Worm (Caenorhabditis elegans) whole organism, dauer: ENCODE measurements around the gene gop-3.

Source experiments
- unc-62 ChIP-seq: sonication (generic microtip); optimal IDR thresholded peaks from 2 replicates; lab custom pipeline; 2017; ENCODE audit warnings: missing biosample characterization, missing genetic modification reagents, missing genetic modification characterization

gop-3 gene

DNA sequence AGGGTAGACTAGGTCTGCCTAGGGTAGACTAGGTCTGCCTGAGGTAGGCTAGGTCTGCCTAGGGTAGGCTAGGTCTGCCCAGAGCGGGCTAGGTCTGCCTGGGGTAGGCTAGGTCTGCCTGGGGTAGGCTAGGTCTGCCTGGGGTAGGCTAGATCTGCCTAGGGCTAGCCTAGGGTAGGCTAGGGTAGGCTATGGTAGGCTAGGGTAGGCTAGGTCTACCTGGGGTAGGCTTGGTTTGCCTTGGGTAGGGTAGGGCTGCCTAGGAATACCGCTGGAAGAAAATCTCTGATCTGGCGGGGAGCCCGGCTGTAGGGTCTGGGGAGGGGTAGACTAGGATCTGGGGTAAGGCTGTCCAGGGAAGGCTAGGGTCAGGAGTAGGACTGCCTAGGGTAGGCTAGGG, 25.0 kb downstream of the gop-3 start:
- no peak for TF ChIP-seq unc-62

DNA sequence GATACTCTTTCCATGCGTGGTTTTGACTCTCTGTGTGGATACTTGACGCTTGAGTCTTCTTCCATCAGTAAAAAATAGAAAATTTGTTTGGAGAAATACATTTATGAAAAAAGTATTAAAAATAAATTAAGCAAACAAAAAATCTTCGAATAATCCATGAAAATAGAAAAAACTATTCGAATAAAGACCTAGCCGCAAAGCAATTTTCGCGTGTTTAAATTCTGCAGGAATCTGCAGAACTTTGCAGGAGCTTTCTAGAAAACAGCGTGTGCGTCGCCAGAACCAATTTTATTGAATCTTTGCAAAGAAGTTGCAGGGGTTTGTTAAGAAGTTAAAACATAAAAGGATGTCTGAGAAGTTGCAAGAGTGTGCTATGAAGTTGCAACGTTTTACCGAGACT, 25.7 kb downstream of the gop-3 start, which contains the start of gene ZC395.11:
Gene ZC395.11 (minus strand): TSS at position 101 of the 400 bp plus-strand sequence.
- no peak for TF ChIP-seq unc-62

DNA sequence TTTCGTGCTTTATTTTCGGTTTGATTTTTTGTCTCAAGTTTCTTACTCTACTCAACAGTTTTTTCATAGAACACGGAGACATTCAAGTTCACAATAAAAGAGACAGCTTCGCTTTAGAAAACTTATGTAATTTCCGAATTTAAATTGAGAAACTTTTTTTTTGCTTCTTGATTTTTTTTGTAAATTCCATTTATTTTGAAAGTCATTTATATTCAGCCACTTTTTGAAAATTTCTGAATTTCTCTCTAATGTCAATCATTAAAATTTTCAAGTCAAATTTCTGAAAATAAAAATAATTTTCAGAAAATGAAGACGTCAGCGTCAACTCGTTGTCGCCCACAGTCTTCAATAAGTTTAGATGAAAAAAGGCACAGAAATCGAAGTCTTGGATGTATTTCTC, 27.4 kb downstream of the gop-3 start, which contains the start of gene T15B12.1:
Gene T15B12.1 (plus strand): TSS at position 301 of the 400 bp plus-strand sequence.
- no peak for TF ChIP-seq unc-62

DNA sequence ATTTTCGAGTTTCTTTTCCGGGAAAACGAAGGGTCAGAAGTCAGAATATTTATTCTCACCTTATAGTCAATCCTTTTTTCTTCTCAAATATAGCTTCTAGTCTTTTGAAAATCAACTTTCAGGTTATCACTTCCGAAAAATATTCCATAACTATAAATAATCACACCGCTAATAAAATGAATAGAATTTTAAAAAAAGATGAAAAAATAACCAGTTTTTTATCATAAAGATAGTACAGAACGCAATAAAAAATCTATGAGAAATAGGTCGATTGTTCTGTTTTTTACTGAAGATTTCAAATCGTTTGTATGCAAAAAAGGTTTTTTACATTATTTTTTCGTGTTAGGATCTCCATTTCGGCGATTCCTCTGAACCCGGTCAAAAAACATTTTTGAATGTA, 29.7 kb downstream of the gop-3 start:
- no peak for TF ChIP-seq unc-62

DNA sequence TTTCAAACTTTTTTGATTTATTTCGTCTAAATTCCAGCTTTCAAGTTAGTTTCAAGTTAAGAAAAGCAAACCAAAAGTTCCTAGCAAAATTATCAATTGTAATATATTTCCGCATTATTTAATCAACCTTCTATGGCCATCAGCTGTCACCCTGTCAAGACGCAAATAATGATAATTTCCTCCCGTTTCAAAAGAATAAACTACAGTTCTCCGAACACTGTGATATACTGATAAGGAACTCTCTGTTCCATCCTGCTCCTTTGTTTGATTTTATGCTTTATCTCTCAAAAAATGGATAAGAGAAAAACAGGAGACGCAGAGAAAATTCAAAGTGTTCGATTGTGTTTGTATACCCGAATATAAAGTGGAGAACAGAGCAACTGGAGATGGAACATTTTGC, 30.8 kb downstream of the gop-3 start:
- no peak for TF ChIP-seq unc-62

DNA sequence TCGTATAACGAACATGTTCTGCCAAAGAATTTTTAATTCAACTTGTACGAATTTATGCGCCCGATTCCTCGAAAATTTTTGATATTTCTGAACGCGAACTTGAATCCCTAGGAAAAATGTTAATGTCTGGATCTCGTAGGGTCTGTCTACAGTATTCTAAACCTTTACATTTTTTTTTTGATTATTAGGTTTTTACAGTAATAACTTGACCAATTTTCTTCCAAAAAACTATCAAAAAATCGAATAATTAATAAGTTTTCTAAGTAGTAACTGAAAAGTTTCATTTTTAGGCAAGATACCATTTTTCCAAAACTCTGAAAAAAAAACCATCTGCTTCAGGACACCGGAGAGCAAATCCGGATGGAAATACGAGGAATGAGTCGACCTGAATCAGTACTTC, 33.8 kb downstream of the gop-3 start:
- TF ChIP-seq unc-62: no peak

DNA sequence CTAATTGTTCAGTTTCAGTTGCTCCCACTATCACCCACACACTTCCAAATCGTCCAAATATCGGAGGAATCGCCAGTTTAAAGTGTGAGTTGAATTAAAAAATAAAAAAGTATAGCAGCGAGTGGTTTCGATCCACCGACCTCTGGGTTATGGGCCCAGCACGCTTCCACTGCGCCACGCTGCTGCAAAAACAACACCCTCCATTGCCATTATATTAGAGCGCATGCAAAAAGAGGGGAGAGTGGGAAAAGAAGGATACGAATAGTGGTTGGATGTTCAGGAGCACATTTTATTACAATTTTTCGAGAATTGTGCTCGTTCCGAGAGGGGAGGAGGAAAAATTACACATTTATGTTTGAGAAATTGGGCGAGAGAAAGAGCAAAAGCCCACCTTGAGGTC, 34.4 kb downstream of the gop-3 start:
- no peak for TF ChIP-seq unc-62

DNA sequence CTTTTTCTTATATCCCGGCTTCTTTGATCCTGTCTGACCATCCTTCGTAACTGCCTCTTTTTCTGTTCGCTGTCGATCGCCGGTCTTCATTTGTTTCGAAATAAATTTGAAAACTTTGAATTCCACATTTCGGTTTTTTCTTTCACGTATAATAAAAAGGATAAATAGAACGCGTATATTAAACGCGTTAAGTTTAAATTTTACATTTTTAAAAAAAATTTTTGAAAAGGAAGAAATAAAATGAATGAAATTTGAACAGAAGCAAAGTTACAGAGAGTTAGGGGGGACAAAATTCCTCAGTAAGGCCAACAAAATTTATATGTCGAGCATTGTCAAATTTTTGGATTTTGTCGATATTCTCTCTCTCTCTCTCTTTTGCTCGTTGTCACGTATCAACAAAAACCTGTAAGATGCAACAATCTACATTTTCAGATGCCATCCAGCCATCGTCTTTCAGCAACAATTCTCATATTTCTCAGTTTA, 41.3 kb downstream of the gop-3 start, which contains the start of the genes T15B12.2 and F52C9.5:
Gene T15B12.2 (minus strand): TSS at position 101 of the 483 bp plus-strand sequence.
Gene F52C9.5 (plus strand): TSS at position 433 of the 483 bp plus-strand sequence.
- TF ChIP-seq unc-62: no peak

DNA sequence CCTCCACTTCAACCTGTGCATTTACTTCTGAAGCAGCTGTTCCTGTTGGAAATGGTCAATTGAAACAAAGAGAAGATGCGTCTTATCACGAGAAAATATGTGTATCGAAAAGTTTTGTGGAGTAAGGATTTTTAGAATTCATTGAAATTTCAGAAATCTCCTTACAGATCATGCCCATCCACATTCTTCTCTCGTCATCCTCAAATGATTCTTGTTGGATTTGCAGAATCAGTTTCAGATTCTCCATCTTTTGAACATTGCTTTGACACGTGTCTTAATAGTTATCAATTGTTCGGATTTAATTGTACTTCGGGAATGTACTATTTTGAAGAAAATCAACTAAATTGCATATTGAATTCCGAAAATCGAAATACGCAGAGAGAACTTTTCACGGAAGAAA, 43.5 kb downstream of the gop-3 start:
- TF ChIP-seq unc-62: no peak

DNA sequence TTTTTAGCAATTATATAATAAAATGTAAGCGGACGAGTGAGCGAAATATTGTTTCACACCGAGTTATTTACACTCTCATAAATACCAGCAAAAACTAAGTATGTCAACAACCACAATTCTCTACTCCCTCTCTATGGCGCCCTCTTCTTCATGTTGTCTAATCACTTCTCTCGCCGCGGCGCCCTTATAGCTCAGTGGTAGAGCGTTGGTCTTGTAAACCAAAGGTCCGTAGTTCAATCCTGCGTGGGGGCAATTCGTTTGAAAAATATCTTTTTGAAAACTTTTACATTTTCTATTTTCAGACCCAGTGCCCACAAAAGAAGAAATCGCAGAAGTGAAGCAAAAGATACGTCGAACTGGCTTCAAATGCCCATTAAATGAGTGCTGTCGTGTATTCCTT, 45.2 kb downstream of the gop-3 start:
- TF ChIP-seq unc-62: no peak

DNA sequence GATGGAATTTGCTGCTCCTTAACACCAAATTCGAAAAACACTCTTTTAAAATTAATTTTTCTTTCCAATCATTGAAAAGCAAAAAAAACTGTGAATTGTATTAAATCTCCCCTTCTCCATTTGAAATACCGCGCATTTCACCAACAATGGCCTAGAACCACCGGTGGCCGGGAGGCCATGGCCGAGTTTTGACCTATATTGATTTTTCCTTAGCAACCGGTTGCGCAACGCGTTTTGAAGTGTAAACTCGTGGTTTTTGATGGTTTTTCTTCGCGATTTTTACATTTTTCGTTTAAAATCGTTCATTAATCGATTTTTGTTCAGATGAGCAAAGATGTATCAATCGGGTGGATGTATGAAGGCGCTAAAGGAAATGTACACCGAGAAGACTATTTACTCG, 47.8 kb downstream of the gop-3 start, which contains the start of gene mog-3:
Gene mog-3 (plus strand): TSS at position 319 of the 400 bp plus-strand sequence.
- no peak for TF ChIP-seq unc-62

DNA sequence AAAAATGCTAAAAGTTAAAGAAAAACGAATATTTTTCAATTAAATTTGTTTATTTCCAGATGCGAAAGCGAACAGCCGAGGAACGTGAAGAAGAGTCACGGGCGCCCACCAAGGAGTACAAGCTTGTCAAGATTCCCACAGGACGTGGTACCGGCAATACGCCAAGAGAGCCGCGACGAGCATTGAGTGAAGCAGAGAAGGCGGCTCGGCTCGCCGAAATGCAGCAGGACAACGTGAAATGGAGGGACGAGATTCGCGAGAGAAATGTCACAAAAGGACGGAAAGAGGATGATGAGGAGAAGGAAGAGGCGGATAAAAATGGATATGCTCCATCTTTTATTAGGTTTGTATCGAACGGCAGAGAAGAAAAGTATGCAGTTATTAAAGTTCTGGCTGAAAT, 49.9 kb downstream of the gop-3 start:
- no peak for TF ChIP-seq unc-62

DNA sequence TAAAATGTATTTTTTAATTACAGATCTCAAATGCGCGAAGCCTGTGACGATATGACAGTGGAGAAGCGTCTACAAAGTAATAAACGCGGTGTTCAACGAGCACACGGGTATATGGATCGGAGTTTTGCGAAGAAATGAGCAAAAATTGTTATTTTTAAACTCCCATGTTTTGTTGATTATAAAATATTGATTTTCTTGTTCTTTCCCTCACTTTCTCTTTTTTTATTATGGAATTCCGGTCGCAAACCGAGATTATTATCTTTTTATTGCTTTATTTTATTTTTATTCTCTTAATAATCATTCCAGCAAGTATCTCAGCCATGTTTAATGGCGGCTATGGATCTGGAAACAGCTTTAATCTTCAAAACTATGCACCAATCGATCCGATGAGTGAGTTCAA, 50.4 kb downstream of the gop-3 start, which contains the start of gene pqe-1:
Gene pqe-1 (plus strand): TSS at position 301 of the 400 bp plus-strand sequence.
- no peak for TF ChIP-seq unc-62
